Fruit fly (Drosophila melanogaster) whole organism, prepupa: ENCODE data around the gene CG15767.

Experiments used
- CG11902 ChIP-seq: fragments of 200-800 bp; sonication (Bioruptor generic); optimal IDR thresholded peaks from 3 replicates; lab custom pipeline; 2016; ENCODE audit warnings: missing biosample characterization, missing genetic modification characterization
- Hr4 ChIP-seq: fragments of 200-800 bp; sonication (Bioruptor generic); optimal IDR thresholded peaks from 3 replicates; lab custom pipeline; 2016; ENCODE audit warnings: missing biosample characterization, missing genetic modification characterization

DNA sequence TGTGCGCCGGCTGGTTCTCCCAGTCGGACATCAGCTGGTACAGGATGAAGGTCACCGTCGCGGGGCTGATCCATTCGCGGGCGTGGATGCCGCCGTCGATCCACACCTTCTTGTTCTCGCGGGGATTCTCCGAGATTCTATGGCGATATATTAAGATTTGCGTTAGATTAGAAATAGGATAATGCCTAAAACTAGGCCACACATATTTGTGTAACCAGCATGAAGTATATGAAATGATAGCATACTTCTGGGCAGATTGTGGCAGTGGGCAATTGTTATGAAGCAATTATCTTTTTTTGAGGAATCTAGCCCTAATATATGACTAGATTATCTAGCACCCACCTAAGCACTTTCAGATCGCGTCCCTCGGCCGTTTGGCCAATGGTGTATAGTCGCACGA is 22.6 kb upstream of the CG15767 start:
- TF ChIP-seq Hr4 (GFP tag; lab: Kevin White, UChicago) (no peak), CG11902 (no peak)
